Worm (Caenorhabditis elegans): ENCODE results near the gene Y50E8A.1.
"Not testable (repeated sequence)": the region's sequence is repeated elsewhere in the genome, so short reads cannot be mapped to it uniquely, and the experiment has no call there.

Gene Y50E8A.1

ce11 chrV:14736851-14737250 lies 10.2 kb downstream of the Y50E8A.1 start, which contains the start of gene Y50E8A.5:
Gene Y50E8A.5, minus strand, starts transcription at chrV:14736951.
- TF ChIP-seq tbx-11 (GFP tag; IDR thresholded peaks at IDR 0.05): no peak

ce11 chrV:14741233-14741632 lies 14.5 kb downstream of the Y50E8A.1 start, which contains the start of gene Y50E8A.6:
Gene Y50E8A.6, minus strand, starts transcription at chrV:14741333.
- TF ChIP-seq tbx-11 (GFP tag; IDR thresholded peaks at IDR 0.05) (no peak), ets-7 (tag; optimal IDR thresholded peaks at IDR 0.05) (no peak), F13C5.2 (tag; optimal IDR thresholded peaks at IDR 0.05) (no peak), hnd-1 (tag; optimal IDR thresholded peaks at IDR 0.05) (no peak), tra-4 (tag; optimal IDR thresholded peaks at IDR 0.05) (no peak), ceh-13 (GFP tag; optimal IDR thresholded peaks at IDR 0.05) (no peak), tbx-37 (GFP tag; conservative IDR thresholded peaks at IDR 0.05) (no peak), pes-1 (GFP tag; IDR thresholded peaks at IDR 0.05) (no peak), hmg-4 (GFP tag; optimal IDR thresholded peaks at IDR 0.05) (no peak), ceh-36 (tag; optimal IDR thresholded peaks at IDR 0.05) (no peak), B0310.2 (tag; optimal IDR thresholded peaks at IDR 0.05) (no peak), scrt-1 (GFP tag; IDR thresholded peaks at IDR 0.05) (no peak), aly-1 (tag; optimal IDR thresholded peaks at IDR 0.05) (no peak), flt-1 (GFP tag; IDR thresholded peaks at IDR 0.05) (no peak), hmbx-1 (tag; optimal IDR thresholded peaks at IDR 0.05) (no peak), sea-1 (GFP tag; conservative IDR thresholded peaks at IDR 0.05) (no peak)

- TF ChIP-seq F13C5.2 (tag; optimal IDR thresholded peaks at IDR 0.05) (no peak), B0310.2 (tag; optimal IDR thresholded peaks at IDR 0.05) (no peak)
Observed at ce11 chrV:14744824-14745223, 18.1 kb downstream of the Y50E8A.1 start.

ce11 chrV:14746975-14747374 lies 20.3 kb downstream of the Y50E8A.1 start:
- TF ChIP-seq tra-4 (tag; optimal IDR thresholded peaks at IDR 0.05): no peak
- no peak for TF ChIP-seq tbx-37 (GFP tag; conservative IDR thresholded peaks at IDR 0.05)
- no peak for TF ChIP-seq ama-1 (optimal IDR thresholded peaks at IDR 0.05)
- no peak for TF ChIP-seq ceh-36 (tag; optimal IDR thresholded peaks at IDR 0.05)
- no peak for TF ChIP-seq scrt-1 (GFP tag; IDR thresholded peaks at IDR 0.05)
- no peak for TF ChIP-seq flt-1 (GFP tag; IDR thresholded peaks at IDR 0.05)
- no peak for TF ChIP-seq F13C5.2 (tag; optimal IDR thresholded peaks at IDR 0.05)
- no peak for TF ChIP-seq ets-7 (tag; optimal IDR thresholded peaks at IDR 0.05)
- TF ChIP-seq B0310.2 (tag; optimal IDR thresholded peaks at IDR 0.05): no peak

- TF ChIP-seq hmbx-1 (tag; optimal IDR thresholded peaks at IDR 0.05) (no peak), sea-1 (GFP tag; conservative IDR thresholded peaks at IDR 0.05) (no peak), flt-1 (GFP tag; IDR thresholded peaks at IDR 0.05) (no peak), tbx-37 (GFP tag; conservative IDR thresholded peaks at IDR 0.05) (no peak), pes-1 (GFP tag; IDR thresholded peaks at IDR 0.05) (no peak)
Observed at ce11 chrV:14748608-14749137, 22.0 kb downstream of the Y50E8A.1 start, which contains the start of the genes lipl-8 and Y50E8A.22. Gene lipl-8, minus strand, starts transcription at chrV:14748708. Gene Y50E8A.22, minus strand, starts transcription at chrV:14749087.

- TF ChIP-seq pes-1 (GFP tag; IDR thresholded peaks at IDR 0.05); tra-4 (tag; optimal IDR thresholded peaks at IDR 0.05); tbx-37 (GFP tag; conservative IDR thresholded peaks at IDR 0.05): not testable (repeated sequence)
Observed at ce11 chrV:14750357-14750756, 23.7 kb downstream of the Y50E8A.1 start, which contains the start of gene nspa-10. Gene nspa-10, minus strand, starts transcription at chrV:14750457.

ce11 chrV:14762563-14762962 lies 35.9 kb downstream of the Y50E8A.1 start:
- TF ChIP-seq ama-1 (optimal IDR thresholded peaks at IDR 0.05) (no peak), hnd-1 (tag; optimal IDR thresholded peaks at IDR 0.05) (no peak), scrt-1 (GFP tag; IDR thresholded peaks at IDR 0.05) (no peak), ceh-36 (tag; optimal IDR thresholded peaks at IDR 0.05) (no peak)

ce11 chrV:14763582-14763981 lies 36.9 kb downstream of the Y50E8A.1 start:
- TF ChIP-seq flt-1 (GFP tag; IDR thresholded peaks at IDR 0.05) (no peak), hnd-1 (tag; optimal IDR thresholded peaks at IDR 0.05) (no peak), sea-1 (GFP tag; conservative IDR thresholded peaks at IDR 0.05) (no peak), tbx-37 (GFP tag; conservative IDR thresholded peaks at IDR 0.05) (no peak), hmbx-1 (tag; optimal IDR thresholded peaks at IDR 0.05) (no peak), ceh-13 (GFP tag; optimal IDR thresholded peaks at IDR 0.05) (no peak), scrt-1 (GFP tag; IDR thresholded peaks at IDR 0.05) (no peak), aly-1 (tag; optimal IDR thresholded peaks at IDR 0.05) (no peak), tra-4 (tag; optimal IDR thresholded peaks at IDR 0.05) (no peak), pes-1 (GFP tag; IDR thresholded peaks at IDR 0.05) (no peak), hmg-4 (GFP tag; optimal IDR thresholded peaks at IDR 0.05) (no peak), ama-1 (optimal IDR thresholded peaks at IDR 0.05) (no peak), F13C5.2 (tag; optimal IDR thresholded peaks at IDR 0.05) (no peak), ceh-36 (tag; optimal IDR thresholded peaks at IDR 0.05) (no peak), ets-7 (tag; optimal IDR thresholded peaks at IDR 0.05) (no peak), B0310.2 (tag; optimal IDR thresholded peaks at IDR 0.05) (no peak)

- TF ChIP-seq hnd-1 (tag; optimal IDR thresholded peaks at IDR 0.05) (no peak), pes-1 (GFP tag; IDR thresholded peaks at IDR 0.05) (no peak), hmbx-1 (tag; optimal IDR thresholded peaks at IDR 0.05) (no peak), ama-1 (optimal IDR thresholded peaks at IDR 0.05) (no peak), scrt-1 (GFP tag; IDR thresholded peaks at IDR 0.05) (no peak), tbx-37 (GFP tag; conservative IDR thresholded peaks at IDR 0.05) (no peak), F13C5.2 (tag; optimal IDR thresholded peaks at IDR 0.05) (no peak), sea-1 (GFP tag; conservative IDR thresholded peaks at IDR 0.05) (no peak)
Observed at ce11 chrV:14773048-14773447, 46.4 kb downstream of the Y50E8A.1 start, which contains the start of gene haf-7. Gene haf-7, plus strand, starts transcription at chrV:14773258.
